Worm (Caenorhabditis elegans) whole organism, young adult: ENCODE measurements around the gene gnrr-3.
A peak's percentile ranks its signal among the peaks of the same experiment; 100 is the strongest.

Source experiments
- B0261.1 ChIP-seq: sonication (generic microtip); optimal IDR thresholded peaks from 2 replicates; lab custom pipeline; 2016; ENCODE audit warnings: mild to moderate bottlenecking, missing genetic modification characterization, moderate library complexity, missing compliant biosample characterization
- F23B12.7 ChIP-seq: sonication (generic microtip); optimal IDR thresholded peaks from 2 replicates; lab custom pipeline; 2017; ENCODE audit warnings: missing genetic modification characterization, mild to moderate bottlenecking, missing compliant biosample characterization, antibody characterized with exemption, moderate library complexity; ENCODE audit not compliant: insufficient read depth
- F39B2.1 ChIP-seq: fragments of 200-800 bp; sonication (Bioruptor generic); IDR thresholded peaks from 2 replicates; pipeline ENCODE4 v1.3.6; 2022; ENCODE audit warnings: missing genetic modification reagents, missing genetic modification characterization, missing compliant biosample characterization
- K12H6.12 ChIP-seq: fragments of 200-800 bp; sonication (Bioruptor generic); optimal IDR thresholded peaks from 2 replicates; lab custom pipeline; 2018; ENCODE audit warnings: mild to moderate bottlenecking, missing genetic modification characterization, missing compliant biosample characterization
- T07F8.4 ChIP-seq: sonication (generic microtip); optimal IDR thresholded peaks from 2 replicates; lab custom pipeline; 2016; ENCODE audit warnings: mild to moderate bottlenecking, missing genetic modification characterization, moderate library complexity, missing compliant biosample characterization
- Y95B8A.8 ChIP-seq: fragments of 200-800 bp; sonication (Bioruptor generic); IDR thresholded peaks from 2 replicates; pipeline ENCODE4 v1.3.6; 2022; ENCODE audit warnings: missing genetic modification reagents, missing genetic modification characterization, missing compliant biosample characterization
- ZK185.1 ChIP-seq: sonication (generic microtip); optimal IDR thresholded peaks from 2 replicates; lab custom pipeline; 2016; ENCODE audit warnings: mild to moderate bottlenecking, missing genetic modification characterization, missing compliant biosample characterization; ENCODE audit not compliant: poor library complexity, severe bottlenecking
- ama-1 ChIP-seq, 3 experiments: fragments of 150-350 bp in 1 of 3; sonication (generic microtip) in 2 of 3; optimal IDR thresholded peaks; 2 replicates each; lab custom pipeline; 2014 to 2018; ENCODE audit warnings: missing biosample characterization in 2 of 3, missing genetic modification characterization in 2 of 3, missing genetic modification reagents in 2 of 3
- aptf-2 ChIP-seq: fragments of 200-800 bp; sonication (Bioruptor generic); conservative IDR thresholded peaks from 2 replicates; pipeline ENCODE4 v1.3.6; 2022; ENCODE audit warnings: missing genetic modification reagents, missing genetic modification characterization, missing compliant biosample characterization
- aptf-3 ChIP-seq: fragments of 200-800 bp; sonication (Bioruptor generic); IDR thresholded peaks from 2 replicates; pipeline ENCODE4 v1.3.6; 2022; ENCODE audit warnings: missing genetic modification characterization, missing compliant biosample characterization
- attf-3 ChIP-seq: fragments of 200-800 bp; sonication (Bioruptor generic); conservative IDR thresholded peaks from 2 replicates; pipeline ENCODE4 v1.3.6; 2022; ENCODE audit warnings: missing genetic modification reagents, missing genetic modification characterization, missing compliant biosample characterization
- bed-1 ChIP-seq: fragments of 200-800 bp; sonication (Bioruptor generic); IDR thresholded peaks from 2 replicates; pipeline ENCODE4 v1.3.6; 2022; ENCODE audit warnings: missing genetic modification reagents, missing genetic modification characterization, missing compliant biosample characterization
- bed-2 ChIP-seq: fragments of 200-800 bp; sonication (Bioruptor generic); IDR thresholded peaks from 2 replicates; pipeline ENCODE4 v1.3.6; 2022; ENCODE audit warnings: missing genetic modification reagents, missing genetic modification characterization, missing compliant biosample characterization
- cebp-2 ChIP-seq: fragments of 200-800 bp; sonication (Bioruptor generic); IDR thresholded peaks from 2 replicates; pipeline ENCODE4 v1.3.6; 2022; ENCODE audit warnings: missing genetic modification characterization, missing compliant biosample characterization
- ceh-27 ChIP-seq: fragments of 200-800 bp; sonication (Bioruptor generic); optimal IDR thresholded peaks from 2 replicates; lab custom pipeline; 2018; ENCODE audit warnings: mild to moderate bottlenecking, missing genetic modification characterization, moderate library complexity, missing compliant biosample characterization
- ceh-40 ChIP-seq: fragments of 200-800 bp; sonication (Bioruptor generic); IDR thresholded peaks from 2 replicates; pipeline ENCODE4 v1.3.6; 2022; ENCODE audit warnings: missing genetic modification characterization, missing compliant biosample characterization
- ceh-79 ChIP-seq: sonication (generic microtip); optimal IDR thresholded peaks from 2 replicates; lab custom pipeline; 2017; ENCODE audit warnings: mild to moderate bottlenecking, missing genetic modification characterization, missing compliant biosample characterization
- dpff-1 ChIP-seq: sonication (generic microtip); optimal IDR thresholded peaks from 2 replicates; lab custom pipeline; 2017; ENCODE audit warnings: mild to moderate bottlenecking, missing genetic modification characterization, missing compliant biosample characterization
- dpl-1 ChIP-seq: fragments of 150-350 bp; optimal IDR thresholded peaks from 2 replicates; lab custom pipeline; 2014; ENCODE audit warnings: missing biosample characterization, missing genetic modification reagents, missing genetic modification characterization
- ekl-4 ChIP-seq: fragments of 200-800 bp; sonication (Bioruptor generic); IDR thresholded peaks from 2 replicates; pipeline ENCODE4 v1.3.6; 2022; ENCODE audit warnings: missing genetic modification reagents, missing genetic modification characterization, missing compliant biosample characterization
- him-1 ChIP-seq: sonication (generic microtip); optimal IDR thresholded peaks from 2 replicates; lab custom pipeline; 2016; ENCODE audit warnings: missing genotype, missing genetic modification reagents, missing genetic modification characterization, missing compliant biosample characterization
- hlh-12 ChIP-seq: sonication (generic microtip); optimal IDR thresholded peaks from 2 replicates; lab custom pipeline; 2016; ENCODE audit warnings: missing genetic modification characterization, missing compliant biosample characterization
- lin-26 ChIP-seq: fragments of 200-800 bp; sonication (Bioruptor generic); IDR thresholded peaks from 2 replicates; pipeline ENCODE4 v1.3.6; 2022; ENCODE audit warnings: missing genetic modification reagents, missing genetic modification characterization, missing compliant biosample characterization
- lin-40 ChIP-seq: sonication (generic microtip); optimal IDR thresholded peaks from 2 replicates; lab custom pipeline; 2016; ENCODE audit warnings: missing genetic modification characterization, mild to moderate bottlenecking, missing compliant biosample characterization, missing genotype, missing genetic modification reagents
- lin-54 ChIP-seq: fragments of 200-800 bp; sonication (Bioruptor generic); optimal IDR thresholded peaks from 2 replicates; lab custom pipeline; 2018; ENCODE audit warnings: mild to moderate bottlenecking, missing genetic modification characterization, missing compliant biosample characterization
- lir-1 ChIP-seq: fragments of 200-800 bp; sonication (Bioruptor generic); conservative IDR thresholded peaks from 2 replicates; pipeline ENCODE4 v1.3.6; 2022; ENCODE audit warnings: missing genetic modification reagents, missing genetic modification characterization, missing compliant biosample characterization
- lsl-1 ChIP-seq: fragments of 200-800 bp; sonication (Bioruptor generic); optimal IDR thresholded peaks from 2 replicates; lab custom pipeline; 2018; ENCODE audit warnings: mild to moderate bottlenecking, missing genetic modification characterization, moderate library complexity, missing compliant biosample characterization
- madf-10 ChIP-seq: sonication (generic microtip); optimal IDR thresholded peaks from 2 replicates; lab custom pipeline; 2016; ENCODE audit warnings: mild to moderate bottlenecking, missing genetic modification characterization, missing compliant biosample characterization
- madf-3 ChIP-seq: fragments of 200-800 bp; sonication (Bioruptor generic); IDR thresholded peaks from 2 replicates; pipeline ENCODE4 v1.3.6; 2022; ENCODE audit warnings: missing genetic modification reagents, missing genetic modification characterization, missing compliant biosample characterization
- madf-8 ChIP-seq: fragments of 200-800 bp; sonication (Bioruptor generic); conservative IDR thresholded peaks from 2 replicates; pipeline ENCODE4 v1.3.6; 2022; ENCODE audit warnings: missing genetic modification reagents, missing genetic modification characterization, missing compliant biosample characterization
- nfyb-1 ChIP-seq: fragments of 200-800 bp; sonication (Bioruptor generic); IDR thresholded peaks from 2 replicates; pipeline ENCODE4 v1.3.6; 2022; ENCODE audit warnings: missing genetic modification reagents, missing genetic modification characterization, missing compliant biosample characterization
- nhr-120 ChIP-seq: fragments of 200-800 bp; sonication (Bioruptor generic); IDR thresholded peaks from 2 replicates; pipeline ENCODE4 v1.3.6; 2022; ENCODE audit warnings: missing genetic modification characterization, missing compliant biosample characterization
- nhr-90 ChIP-seq: sonication (generic microtip); optimal IDR thresholded peaks from 2 replicates; lab custom pipeline; 2016; ENCODE audit warnings: missing genotype, mild to moderate bottlenecking, missing genetic modification characterization, missing compliant biosample characterization
- pbrm-1 ChIP-seq: fragments of 200-800 bp; sonication (Bioruptor generic); IDR thresholded peaks from 2 replicates; pipeline ENCODE4 v1.3.6; 2022; ENCODE audit warnings: missing genetic modification reagents, missing genetic modification characterization, missing compliant biosample characterization
- rec-8 ChIP-seq, 2 experiments: sonication (generic microtip); optimal IDR thresholded peaks; 2 replicates each; lab custom pipeline; 2016; ENCODE audit warnings: mild to moderate bottlenecking in 2 of 2, missing genetic modification characterization in 2 of 2, missing genetic modification reagents in 2 of 2, missing genotype in 2 of 2, missing biosample characterization in 1 of 2, missing compliant biosample characterization in 1 of 2, moderate library complexity in 1 of 2
- rpc-1 ChIP-seq, 2 experiments: fragments of 150-350 bp in 1 of 2; sonication (generic microtip) in 1 of 2; optimal IDR thresholded peaks; 2 replicates each; lab custom pipeline; 2014 to 2018; ENCODE audit warnings: missing biosample characterization in 1 of 2, missing genetic modification characterization in 1 of 2, missing genetic modification reagents in 1 of 2, missing genotype in 1 of 2
- snpc-1.1 ChIP-seq: sonication (generic microtip); optimal IDR thresholded peaks from 2 replicates; lab custom pipeline; 2017; ENCODE audit warnings: missing genetic modification characterization, mild to moderate bottlenecking, missing compliant biosample characterization, antibody characterized with exemption, moderate library complexity, missing genotype, missing genetic modification reagents; ENCODE audit not compliant: insufficient read depth
- snpc-1.3 ChIP-seq: sonication (generic microtip); optimal IDR thresholded peaks from 2 replicates; lab custom pipeline; 2017; ENCODE audit warnings: missing genetic modification characterization, mild to moderate bottlenecking, missing compliant biosample characterization, antibody characterized with exemption, moderate library complexity, missing genotype, missing genetic modification reagents; ENCODE audit not compliant: insufficient read depth
- snpc-4 ChIP-seq, 5 experiments: fragments of 150-350 bp in 1 of 5; sonication (generic microtip) in 4 of 5; optimal IDR thresholded peaks; 2 replicates each; lab custom pipeline; 2014 to 2018; ENCODE audit warnings: missing genetic modification characterization in 5 of 5, missing biosample characterization in 3 of 5, antibody characterized with exemption in 2 of 5, mild to moderate bottlenecking in 2 of 5, missing compliant biosample characterization in 2 of 5, missing genotype in 2 of 5, moderate library complexity in 2 of 5, missing genetic modification reagents in 1 of 5
- sptf-2 ChIP-seq: fragments of 200-800 bp; sonication (Bioruptor generic); optimal IDR thresholded peaks from 2 replicates; lab custom pipeline; 2018; ENCODE audit warnings: mild to moderate bottlenecking, missing genetic modification characterization, missing compliant biosample characterization
- tlf-1 ChIP-seq: fragments of 200-800 bp; sonication (Bioruptor generic); optimal IDR thresholded peaks from 2 replicates; lab custom pipeline; 2018; ENCODE audit warnings: mild to moderate bottlenecking, missing genetic modification characterization, missing compliant biosample characterization
- unc-62 ChIP-seq: fragments of 150-350 bp; optimal IDR thresholded peaks from 2 replicates; lab custom pipeline; 2014; ENCODE audit warnings: missing biosample characterization, missing genetic modification reagents, missing genetic modification characterization
- xnd-1 ChIP-seq: sonication (generic microtip); optimal IDR thresholded peaks from 2 replicates; lab custom pipeline; 2016; ENCODE audit warnings: missing genotype, missing genetic modification reagents, missing genetic modification characterization, missing compliant biosample characterization
- ztf-28 ChIP-seq: fragments of 200-800 bp; sonication (Bioruptor generic); IDR thresholded peaks from 2 replicates; pipeline ENCODE4 v1.3.6; 2022; ENCODE audit warnings: missing genetic modification reagents, missing genetic modification characterization, missing compliant biosample characterization
- ztf-3 ChIP-seq: fragments of 200-800 bp; sonication (Bioruptor generic); optimal IDR thresholded peaks from 2 replicates; lab custom pipeline; 2018; ENCODE audit warnings: mild to moderate bottlenecking, missing genetic modification characterization, missing compliant biosample characterization
- ztf-6 ChIP-seq: fragments of 200-800 bp; sonication (Bioruptor generic); IDR thresholded peaks from 2 replicates; pipeline ENCODE4 v1.3.6; 2022; ENCODE audit warnings: missing genetic modification reagents, missing genetic modification characterization, missing compliant biosample characterization

Gene gnrr-3

DNA sequence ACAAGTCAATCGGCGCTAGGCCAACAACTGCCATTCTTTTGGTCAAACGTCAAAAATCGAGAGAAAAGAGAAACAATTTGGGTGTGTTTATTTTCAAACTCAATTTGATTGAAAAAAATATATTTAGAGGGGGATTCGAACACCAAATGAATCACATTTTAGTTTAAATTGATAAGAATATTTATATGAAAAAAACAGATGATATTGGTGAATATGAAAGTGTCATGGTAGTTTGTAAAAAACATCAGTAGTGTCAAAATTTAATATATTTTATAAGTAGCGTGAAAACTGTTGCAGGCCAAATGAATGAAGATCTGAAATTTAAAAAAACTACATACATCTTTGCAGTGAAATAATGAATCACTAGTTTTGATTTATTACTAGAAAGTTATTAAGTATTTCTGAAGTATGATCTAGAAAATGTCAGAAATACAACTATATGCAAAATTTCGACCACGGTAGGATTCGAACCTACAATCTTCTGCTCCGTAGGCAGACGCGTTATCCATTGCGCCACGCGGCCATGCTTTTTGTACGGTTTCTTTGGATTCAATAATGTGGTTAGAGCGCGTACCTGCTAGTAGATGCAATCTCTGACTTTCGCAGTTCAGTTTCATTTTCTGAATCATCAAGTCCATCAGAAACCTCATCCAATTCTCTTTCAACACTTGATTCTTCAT lies 31.1 kb upstream of the gnrr-3 start, which contains the start of gene F19C6.4:
TSS of gene F19C6.4 (minus strand) at position 51 of the 680 bp plus-strand sequence.
- peak; percentile 82 for TF ChIP-seq B0261.1 (tag; lab: Kevin White, UChicago)
- no peak for TF ChIP-seq nhr-120 (GFP tag; lab: Robert Waterston, UW)
- TF ChIP-seq ztf-28 = 0 out of 2 replicates have a peak, but pooled peaks have one; percentile 45
- TF ChIP-seq hlh-12 (tag; lab: Kevin White, UChicago) = peak; percentile 10
- peak; percentile 45 for TF ChIP-seq ZK185.1 (tag; lab: Kevin White, UChicago)
- TF ChIP-seq aptf-3 (GFP tag; lab: Robert Waterston, UW) = no peak
- TF ChIP-seq snpc-1.3 (tag; lab: Kevin White, UChicago) = no peak
- TF ChIP-seq Y95B8A.8 (GFP tag; lab: Robert Waterston, UW) = no peak
- no peak for TF ChIP-seq lin-40
- TF ChIP-seq lsl-1 (GFP tag; lab: Kevin White, UChicago) = no peak
- TF ChIP-seq K12H6.12 (tag; lab: Kevin White, UChicago) = no peak
- TF ChIP-seq dpl-1 (GFP tag; lab: Kevin White, UChicago) = no peak
- TF ChIP-seq rpc-1 (optimal IDR thresholded peaks at IDR 0.05; lab: Kevin White, UChicago) = peak; percentile 84
- peak; percentile 91 for TF ChIP-seq rpc-1 (tag; optimal IDR thresholded peaks at IDR 0.05; lab: Kevin White, UChicago)
- no peak for TF ChIP-seq ztf-6 (GFP tag; lab: Robert Waterston, UW)
- TF ChIP-seq him-1 (tag; lab: Kevin White, UChicago) = peak; percentile 91
- no peak for TF ChIP-seq madf-10
- TF ChIP-seq ceh-27 = no peak
- TF ChIP-seq nhr-90 (tag; lab: Kevin White, UChicago) = no peak
- TF ChIP-seq unc-62 (GFP tag; lab: Kevin White, UChicago) = no peak
- TF ChIP-seq tlf-1 = no peak
- TF ChIP-seq ztf-3 (GFP tag; lab: Kevin White, UChicago) = no peak
- peak; percentile 56 for TF ChIP-seq snpc-4 (GFP tag; optimal IDR thresholded peaks at IDR 0.05; lab: Kevin White, UChicago)
- TF ChIP-seq snpc-4 (tag; optimal IDR thresholded peaks at IDR 0.05; lab: Kevin White, UChicago) = no peak
- TF ChIP-seq ama-1 (optimal IDR thresholded peaks at IDR 0.05; lab: Kevin White, UChicago) = no peak
- peak in 1 of 2 experiments; percentile 60 for TF ChIP-seq ama-1 (GFP tag; optimal IDR thresholded peaks at IDR 0.05; lab: Kevin White, UChicago)
- no peak for TF ChIP-seq bed-2 (GFP tag; lab: Robert Waterston, UW)
- TF ChIP-seq nfyb-1 = no peak
- no peak for TF ChIP-seq bed-1 (GFP tag; lab: Robert Waterston, UW)
- no peak for TF ChIP-seq cebp-2
- no peak for TF ChIP-seq madf-3 (GFP tag; lab: Robert Waterston, UW)
- TF ChIP-seq F23B12.7 (tag; lab: Kevin White, UChicago) = no peak
- no peak for TF ChIP-seq T07F8.4 (tag; lab: Kevin White, UChicago)
- no peak for TF ChIP-seq snpc-1.1 (tag; lab: Kevin White, UChicago)
- TF ChIP-seq rec-8 (tag; optimal IDR thresholded peaks at IDR 0.05; lab: Kevin White, UChicago) = peak in 1 of 2 experiments; percentile 65
- no peak for TF ChIP-seq xnd-1 (tag; lab: Kevin White, UChicago)
- TF ChIP-seq aptf-2 (GFP tag; lab: Robert Waterston, UW) = no peak
- TF ChIP-seq sptf-2 (GFP tag; lab: Kevin White, UChicago) = no peak
- peak; percentile 78 for TF ChIP-seq lin-26 (GFP tag; lab: Robert Waterston, UW)
- TF ChIP-seq F39B2.1 (GFP tag; lab: Robert Waterston, UW) = 0 out of 2 replicates have a peak, but pooled peaks have one; percentile 48
- peak; percentile 77 for TF ChIP-seq ceh-40 (GFP tag; lab: Robert Waterston, UW)
- TF ChIP-seq ekl-4 (GFP tag; lab: Robert Waterston, UW) = no peak
- TF ChIP-seq lir-1 (GFP tag; lab: Robert Waterston, UW) = no peak
- peak; percentile 75; the same call in 1 of the 2 replicates for TF ChIP-seq pbrm-1 (GFP tag; lab: Robert Waterston, UW)
- TF ChIP-seq madf-8 (GFP tag; lab: Robert Waterston, UW) = no peak
- TF ChIP-seq attf-3 = no peak
- no peak for TF ChIP-seq dpff-1
- no peak for TF ChIP-seq lin-54 (GFP tag; lab: Kevin White, UChicago)
- no peak for TF ChIP-seq ceh-79 (tag; lab: Kevin White, UChicago)
